Worm (Caenorhabditis elegans) whole organism, L4 larva: ENCODE data around the gene srbc-42.

Experiments
- F10B5.3 ChIP-seq: sonication (generic microtip); optimal IDR thresholded peaks from 2 replicates; lab custom pipeline; 2016; ENCODE audit warnings: mild to moderate bottlenecking, missing genetic modification characterization, missing compliant biosample characterization
- T20F7.1 ChIP-seq: fragments of 200-800 bp; sonication (Bioruptor generic); optimal IDR thresholded peaks from 2 replicates; lab custom pipeline; 2018; ENCODE audit warnings: mild to moderate bottlenecking, missing genetic modification characterization, missing compliant biosample characterization
- T26A8.4 ChIP-seq: fragments of 200-800 bp; sonication (Bioruptor generic); IDR thresholded peaks from 2 replicates; pipeline ENCODE4 v1.3.6; 2022; ENCODE audit warnings: missing genetic modification characterization, missing compliant biosample characterization
- ZK337.2 ChIP-seq: fragments of 200-800 bp; sonication (Bioruptor generic); IDR thresholded peaks from 2 replicates; pipeline ENCODE4 v1.3.6; 2022; ENCODE audit warnings: missing genetic modification reagents, missing genetic modification characterization, missing compliant biosample characterization
- ceh-82 ChIP-seq: sonication (generic microtip); optimal IDR thresholded peaks from 2 replicates; lab custom pipeline; 2017; ENCODE audit warnings: missing biosample characterization, missing genetic modification characterization
- daf-16 ChIP-seq, 3 experiments: sonication (generic microtip); optimal IDR thresholded peaks; 2 replicates each; lab custom pipeline; 2016 to 2017; ENCODE audit warnings: missing genetic modification characterization in 3 of 3, missing genetic modification reagents in 3 of 3, mild to moderate bottlenecking in 2 of 3, missing compliant biosample characterization in 2 of 3, missing biosample characterization in 1 of 3, moderate library complexity in 1 of 3
- daf-8 ChIP-seq: fragments of 200-800 bp; sonication (Bioruptor generic); IDR thresholded peaks from 2 replicates; pipeline ENCODE4 v1.3.6; 2022; ENCODE audit warnings: missing genetic modification characterization, missing compliant biosample characterization
- dmd-6 ChIP-seq: fragments of 200-800 bp; sonication (Bioruptor generic); IDR thresholded peaks from 2 replicates; pipeline ENCODE4 v1.3.6; 2022; ENCODE audit warnings: missing genetic modification reagents, missing genetic modification characterization, missing compliant biosample characterization
- dmd-9 ChIP-seq: fragments of 200-800 bp; sonication (Bioruptor generic); IDR thresholded peaks from 2 replicates; pipeline ENCODE4 v1.3.6; 2022; ENCODE audit warnings: missing genetic modification reagents, missing genetic modification characterization, missing compliant biosample characterization
- dve-1 ChIP-seq: sonication (generic microtip); optimal IDR thresholded peaks from 2 replicates; lab custom pipeline; 2017; ENCODE audit warnings: antibody characterized with exemption, mild to moderate bottlenecking, missing genetic modification characterization, missing compliant biosample characterization; ENCODE audit not compliant: insufficient read depth
- hlh-11 ChIP-seq: fragments of 200-800 bp; sonication (Bioruptor generic); optimal IDR thresholded peaks from 2 replicates; lab custom pipeline; 2018; ENCODE audit warnings: mild to moderate bottlenecking, missing genetic modification characterization, missing compliant biosample characterization
- hlh-30 ChIP-seq: sonication (generic microtip); optimal IDR thresholded peaks from 2 replicates; lab custom pipeline; 2017; ENCODE audit warnings: antibody characterized with exemption, mild to moderate bottlenecking, missing genetic modification characterization, missing compliant biosample characterization; ENCODE audit not compliant: insufficient read depth
- hmg-1.1 ChIP-seq: fragments of 200-800 bp; sonication (Bioruptor generic); IDR thresholded peaks from 2 replicates; pipeline ENCODE4 v1.3.6; 2022; ENCODE audit warnings: missing genetic modification reagents, missing genetic modification characterization, missing compliant biosample characterization
- lin-13 ChIP-seq: fragments of 150-350 bp; optimal IDR thresholded peaks from 2 replicates; lab custom pipeline; 2014; ENCODE audit warnings: missing biosample characterization, missing genetic modification reagents, missing genetic modification characterization
- mep-1 ChIP-seq: fragments of 150-350 bp; sonication (generic microtip); optimal IDR thresholded peaks from 3 replicates; lab custom pipeline; 2014; ENCODE audit warnings: missing biosample characterization, missing genetic modification characterization
- mes-2 ChIP-seq: sonication (generic microtip); optimal IDR thresholded peaks from 2 replicates; lab custom pipeline; 2016; ENCODE audit warnings: missing genotype, mild to moderate bottlenecking, missing genetic modification characterization, missing compliant biosample characterization; ENCODE audit not compliant: poor library complexity, severe bottlenecking
- mxl-2 ChIP-seq: fragments of 200-800 bp; sonication (Bioruptor generic); conservative IDR thresholded peaks from 2 replicates; pipeline ENCODE4 v1.3.6; 2022; ENCODE audit warnings: missing genetic modification reagents, missing genetic modification characterization, missing compliant biosample characterization
- nhr-10 ChIP-seq: fragments of 150-350 bp; optimal IDR thresholded peaks from 2 replicates; lab custom pipeline; 2014; ENCODE audit warnings: missing biosample characterization, missing genetic modification characterization
- nhr-102 ChIP-seq: sonication (generic microtip); optimal IDR thresholded peaks from 2 replicates; lab custom pipeline; 2016; ENCODE audit warnings: mild to moderate bottlenecking, missing genetic modification characterization, moderate library complexity, missing compliant biosample characterization
- nhr-237 ChIP-seq: sonication (generic microtip); optimal IDR thresholded peaks from 2 replicates; lab custom pipeline; 2017; ENCODE audit warnings: missing biosample characterization, missing genetic modification characterization
- nhr-25 ChIP-seq: sonication (generic microtip); optimal IDR thresholded peaks from 2 replicates; lab custom pipeline; 2017; ENCODE audit warnings: missing genetic modification characterization, mild to moderate bottlenecking, missing compliant biosample characterization, antibody characterized with exemption, moderate library complexity, borderline replicate concordance; ENCODE audit not compliant: insufficient read depth
- nhr-28 ChIP-seq: fragments of 150-350 bp; optimal IDR thresholded peaks from 2 replicates; lab custom pipeline; 2014; ENCODE audit warnings: missing biosample characterization, missing genetic modification characterization
- nhr-48 ChIP-seq: sonication (generic microtip); optimal IDR thresholded peaks from 2 replicates; lab custom pipeline; 2016; ENCODE audit warnings: mild to moderate bottlenecking, missing genetic modification characterization, missing compliant biosample characterization
- nhr-6 ChIP-seq: fragments of 150-350 bp; optimal IDR thresholded peaks from 2 replicates; lab custom pipeline; 2014; ENCODE audit warnings: missing biosample characterization, missing genetic modification characterization
- nhr-76 ChIP-seq: fragments of 150-350 bp; optimal IDR thresholded peaks from 2 replicates; lab custom pipeline; 2014; ENCODE audit warnings: missing biosample characterization, missing genetic modification characterization
- nhr-77 ChIP-seq: fragments of 150-350 bp; optimal IDR thresholded peaks from 2 replicates; lab custom pipeline; 2014; ENCODE audit warnings: missing biosample characterization, missing genetic modification characterization
- php-3 ChIP-seq: fragments of 200-800 bp; sonication (Bioruptor generic); IDR thresholded peaks from 2 replicates; pipeline ENCODE4 v1.3.6; 2022; ENCODE audit warnings: missing genetic modification reagents, missing genetic modification characterization, missing compliant biosample characterization
- pqm-1 ChIP-seq: sonication (generic microtip); optimal IDR thresholded peaks from 2 replicates; lab custom pipeline; 2017; ENCODE audit warnings: missing biosample characterization, missing genetic modification characterization
- snpc-4 ChIP-seq: fragments of 150-350 bp; optimal IDR thresholded peaks from 2 replicates; lab custom pipeline; 2014; ENCODE audit warnings: missing biosample characterization, missing genetic modification characterization
- unc-62 ChIP-seq, 3 experiments: fragments of 150-350 bp in 1 of 3; sonication (generic microtip); optimal IDR thresholded peaks in 2 of 3; peaks in 1 of 3; 1 replicate in 1 of 3; 2 replicates in 2 of 3; lab custom pipeline; 2014 to 2017; ENCODE audit warnings: missing biosample characterization in 3 of 3, missing genetic modification characterization in 3 of 3, missing genetic modification reagents in 3 of 3, missing genotype in 1 of 3
- zfp-2 ChIP-seq: sonication (generic microtip); optimal IDR thresholded peaks from 2 replicates; lab custom pipeline; 2016; ENCODE audit warnings: mild to moderate bottlenecking, missing genetic modification characterization, missing compliant biosample characterization
- zip-2 ChIP-seq: fragments of 150-350 bp; optimal IDR thresholded peaks from 2 replicates; lab custom pipeline; 2014; ENCODE audit warnings: missing biosample characterization, missing genetic modification characterization
- ztf-11 ChIP-seq: fragments of 150-350 bp; optimal IDR thresholded peaks from 2 replicates; lab custom pipeline; 2014; ENCODE audit warnings: missing biosample characterization, missing genetic modification characterization

Gene srbc-42

DNA sequence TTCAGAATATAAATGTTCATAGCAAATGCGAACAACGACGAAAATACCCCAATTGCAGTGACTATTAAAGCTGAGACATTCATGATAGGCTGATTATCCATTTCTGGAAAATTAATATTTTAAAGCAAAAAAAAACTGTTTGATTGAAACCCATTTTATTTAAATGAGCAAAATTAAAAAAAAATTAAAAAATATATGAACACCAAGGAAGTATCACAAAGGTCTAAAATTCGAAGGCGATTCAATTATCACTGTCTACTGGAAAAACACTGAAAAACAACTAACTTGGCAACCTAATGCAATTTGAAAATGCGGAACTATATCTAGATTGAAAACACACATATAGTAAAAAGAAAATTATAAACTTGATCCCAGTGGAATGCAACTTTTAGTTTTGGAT, at the start of gene srbc-42:
Gene srbc-42, minus strand, starts transcription at position 101 of the 400 bp plus-strand sequence.
- TF ChIP-seq nhr-48 (tag; lab: Kevin White, UChicago) (no peak), mes-2 (tag; lab: Kevin White, UChicago) (no peak), nhr-237 (tag; lab: Kevin White, UChicago) (no peak), lin-13 (GFP tag; lab: Kevin White, UChicago) (no peak), zfp-2 (tag; lab: Kevin White, UChicago) (no peak), ceh-82 (tag; lab: Kevin White, UChicago) (no peak), nhr-76 (tag; lab: Kevin White, UChicago) (no peak), php-3 (GFP tag; lab: Robert Waterston, UW) (no peak)

- TF ChIP-seq unc-62 (GFP tag; optimal IDR thresholded peaks at IDR 0.05 in 1 of 2; lab: Kevin White, UChicago) (peak in 1 of 2 experiments; percentile 28), unc-62 (tag; optimal IDR thresholded peaks at IDR 0.05; lab: Kevin White, UChicago) (no peak), nhr-25 (no peak), dve-1 (tag; lab: Kevin White, UChicago) (peak; percentile 14), F10B5.3 (tag; lab: Kevin White, UChicago) (no peak), hmg-1.1 (GFP tag; lab: Robert Waterston, UW) (no peak), daf-8 (GFP tag; lab: Robert Waterston, UW) (no peak), daf-16 (GFP tag; optimal IDR thresholded peaks at IDR 0.05; lab: Kevin White, UChicago) (no peak), daf-16 (tag; optimal IDR thresholded peaks at IDR 0.05; lab: Kevin White, UChicago) (peak; percentile 37), nhr-237 (tag; lab: Kevin White, UChicago) (no peak), nhr-28 (tag; lab: Kevin White, UChicago) (peak; percentile 28), nhr-48 (tag; lab: Kevin White, UChicago) (no peak), T20F7.1 (GFP tag; lab: Kevin White, UChicago) (no peak), nhr-6 (tag; lab: Kevin White, UChicago) (no peak)
Observed at ce11 chrV:2238012-2238411, 47.0 kb upstream of the srbc-42 start.

DNA sequence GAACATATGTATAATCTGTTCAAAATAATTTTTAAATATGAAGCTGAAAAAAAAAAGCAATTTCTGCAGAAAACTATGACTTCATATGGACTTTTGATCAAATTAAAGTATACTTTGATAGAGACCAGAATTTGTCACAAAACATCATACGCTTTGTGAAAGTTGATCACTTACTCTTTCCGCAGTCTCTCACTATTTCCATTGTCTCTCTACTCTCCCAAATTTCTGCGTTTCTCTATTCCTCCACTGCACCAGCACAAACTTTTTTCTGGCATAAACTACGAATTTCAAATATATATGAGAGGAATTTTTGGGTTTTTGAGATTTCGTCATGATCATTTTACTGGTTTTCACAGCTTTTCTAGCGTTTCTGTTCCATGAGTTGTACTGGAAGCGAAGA, 44.8 kb upstream of the srbc-42 start, which contains the start of gene cyp-33C4:
Gene cyp-33C4, plus strand, starts transcription at position 293 of the 400 bp plus-strand sequence.
- peak in 1 of 2 experiments; percentile 35 for TF ChIP-seq unc-62 (GFP tag; optimal IDR thresholded peaks at IDR 0.05 in 1 of 2; lab: Kevin White, UChicago)
- TF ChIP-seq unc-62 (tag; optimal IDR thresholded peaks at IDR 0.05; lab: Kevin White, UChicago) = no peak
- peak; percentile 14 for TF ChIP-seq nhr-77
- TF ChIP-seq mxl-2 (GFP tag; lab: Robert Waterston, UW) = no peak
- no peak for TF ChIP-seq nhr-48 (tag; lab: Kevin White, UChicago)
- no peak for TF ChIP-seq F10B5.3 (tag; lab: Kevin White, UChicago)
- TF ChIP-seq dve-1 (tag; lab: Kevin White, UChicago) = peak; percentile 34
- peak; percentile 19 for TF ChIP-seq mep-1 (tag; lab: Kevin White, UChicago)
- peak; percentile 32 for TF ChIP-seq hlh-30 (tag; lab: Kevin White, UChicago)
- TF ChIP-seq T26A8.4 = no peak
- TF ChIP-seq ZK337.2 = no peak
- no peak for TF ChIP-seq daf-16 (GFP tag; optimal IDR thresholded peaks at IDR 0.05; lab: Kevin White, UChicago)
- TF ChIP-seq daf-16 (tag; optimal IDR thresholded peaks at IDR 0.05; lab: Kevin White, UChicago) = peak; percentile 10
- TF ChIP-seq nhr-102 (tag; lab: Kevin White, UChicago) = peak; percentile 8
- peak; percentile 91 for TF ChIP-seq nhr-28 (tag; lab: Kevin White, UChicago)
- peak; percentile 5 for TF ChIP-seq pqm-1
- TF ChIP-seq dmd-6 (GFP tag; lab: Robert Waterston, UW) = peak; percentile 75
- TF ChIP-seq hlh-11 (tag; lab: Kevin White, UChicago) = peak; percentile 52

DNA sequence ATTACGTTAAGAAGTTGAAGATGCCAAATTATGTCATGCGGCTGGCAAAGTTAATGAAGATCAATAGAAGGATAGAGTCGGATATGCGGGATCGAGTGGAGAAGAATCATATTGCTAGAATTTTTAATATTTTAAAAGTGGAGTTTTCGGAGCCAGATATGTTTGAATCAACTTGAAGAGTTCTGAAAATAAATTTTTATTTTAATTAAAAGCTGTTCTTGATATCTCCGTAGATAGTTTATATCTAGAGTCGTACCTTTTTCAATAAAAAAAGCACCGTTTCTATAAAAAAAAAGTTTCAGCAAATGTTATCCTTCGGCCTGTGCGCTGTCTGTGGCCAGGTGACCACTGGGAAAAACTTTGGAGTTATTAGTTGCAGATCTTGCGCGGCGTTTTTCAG, 42.2 kb upstream of the srbc-42 start, which contains the start of gene nhr-96:
Gene nhr-96, plus strand, starts transcription at position 301 of the 400 bp plus-strand sequence.
- no peak for TF ChIP-seq zip-2
- TF ChIP-seq T20F7.1 (GFP tag; lab: Kevin White, UChicago) = no peak
- no peak for TF ChIP-seq daf-16 (GFP tag; optimal IDR thresholded peaks at IDR 0.05; lab: Kevin White, UChicago)
- no peak for TF ChIP-seq daf-16 (tag; optimal IDR thresholded peaks at IDR 0.05; lab: Kevin White, UChicago)
- TF ChIP-seq ztf-11 (tag; lab: Kevin White, UChicago) = no peak
- no peak for TF ChIP-seq mxl-2 (GFP tag; lab: Robert Waterston, UW)
- no peak for TF ChIP-seq nhr-10
- no peak for TF ChIP-seq snpc-4 (tag; lab: Kevin White, UChicago)
- TF ChIP-seq dmd-9 = no peak
